Worm (Caenorhabditis elegans) whole organism, early embryonic: ENCODE results near the gene asps-1.

Experiments used
- B0310.2 ChIP-seq: sonication (generic microtip); optimal IDR thresholded peaks from 2 replicates; lab custom pipeline; 2016; ENCODE audit warnings: mild to moderate bottlenecking, missing genetic modification characterization, missing compliant biosample characterization
- F13C5.2 ChIP-seq: sonication (generic microtip); optimal IDR thresholded peaks from 2 replicates; lab custom pipeline; 2017; ENCODE audit warnings: mild to moderate bottlenecking, missing genetic modification characterization, inconsistent platforms, missing compliant biosample characterization
- aly-1 ChIP-seq: sonication (generic microtip); optimal IDR thresholded peaks from 2 replicates; lab custom pipeline; 2016; ENCODE audit warnings: missing genetic modification characterization, missing compliant biosample characterization
- ama-1 ChIP-seq: fragments of 150-350 bp; optimal IDR thresholded peaks from 2 replicates; lab custom pipeline; 2014
- ceh-13 ChIP-seq: fragments of 200-800 bp; sonication (Bioruptor generic); optimal IDR thresholded peaks from 2 replicates; lab custom pipeline; 2018; ENCODE audit warnings: mild to moderate bottlenecking, missing genetic modification characterization, missing compliant biosample characterization
- ceh-36 ChIP-seq: sonication (generic microtip); optimal IDR thresholded peaks from 2 replicates; lab custom pipeline; 2016; ENCODE audit warnings: missing genetic modification characterization, inconsistent platforms, missing compliant biosample characterization
- ets-7 ChIP-seq: sonication (generic microtip); optimal IDR thresholded peaks from 2 replicates; lab custom pipeline; 2016; ENCODE audit warnings: missing genotype, missing genetic modification characterization, missing compliant biosample characterization
- flt-1 ChIP-seq: fragments of 200-800 bp; sonication (Bioruptor generic); IDR thresholded peaks from 2 replicates; pipeline ENCODE4 v1.3.6; 2022; ENCODE audit warnings: missing genetic modification characterization, missing compliant biosample characterization
- hmbx-1 ChIP-seq: sonication (generic microtip); optimal IDR thresholded peaks from 2 replicates; lab custom pipeline; 2016; ENCODE audit warnings: mild to moderate bottlenecking, missing genetic modification characterization, missing compliant biosample characterization
- hmg-4 ChIP-seq: fragments of 200-800 bp; sonication (Bioruptor generic); optimal IDR thresholded peaks from 2 replicates; lab custom pipeline; 2018; ENCODE audit warnings: mild to moderate bottlenecking, missing genetic modification characterization, missing compliant biosample characterization
- hnd-1 ChIP-seq: sonication (generic microtip); optimal IDR thresholded peaks from 2 replicates; lab custom pipeline; 2016; ENCODE audit warnings: missing genetic modification characterization, missing compliant biosample characterization
- pes-1 ChIP-seq: fragments of 200-800 bp; sonication (Bioruptor generic); IDR thresholded peaks from 2 replicates; pipeline ENCODE4 v1.3.6; 2022; ENCODE audit warnings: missing genetic modification reagents, missing genetic modification characterization, missing compliant biosample characterization
- scrt-1 ChIP-seq: fragments of 200-800 bp; sonication (Bioruptor generic); IDR thresholded peaks from 2 replicates; pipeline ENCODE4 v1.3.6; 2022; ENCODE audit warnings: missing genetic modification characterization, missing compliant biosample characterization
- sea-1 ChIP-seq: fragments of 200-800 bp; sonication (Bioruptor generic); conservative IDR thresholded peaks from 2 replicates; pipeline ENCODE4 v1.3.6; 2022; ENCODE audit warnings: missing genetic modification characterization, missing compliant biosample characterization
- tbx-11 ChIP-seq: fragments of 200-800 bp; sonication (Bioruptor generic); IDR thresholded peaks from 2 replicates; pipeline ENCODE4 v1.3.6; 2022; ENCODE audit warnings: missing genetic modification characterization, missing compliant biosample characterization
- tbx-37 ChIP-seq: fragments of 200-800 bp; sonication (Bioruptor generic); conservative IDR thresholded peaks from 2 replicates; pipeline ENCODE4 v1.3.6; 2022; ENCODE audit warnings: missing genetic modification reagents, missing genetic modification characterization, missing compliant biosample characterization
- tra-4 ChIP-seq: sonication (generic microtip); optimal IDR thresholded peaks from 2 replicates; lab custom pipeline; 2017; ENCODE audit warnings: missing genetic modification characterization, missing compliant biosample characterization

asps-1 gene

DNA sequence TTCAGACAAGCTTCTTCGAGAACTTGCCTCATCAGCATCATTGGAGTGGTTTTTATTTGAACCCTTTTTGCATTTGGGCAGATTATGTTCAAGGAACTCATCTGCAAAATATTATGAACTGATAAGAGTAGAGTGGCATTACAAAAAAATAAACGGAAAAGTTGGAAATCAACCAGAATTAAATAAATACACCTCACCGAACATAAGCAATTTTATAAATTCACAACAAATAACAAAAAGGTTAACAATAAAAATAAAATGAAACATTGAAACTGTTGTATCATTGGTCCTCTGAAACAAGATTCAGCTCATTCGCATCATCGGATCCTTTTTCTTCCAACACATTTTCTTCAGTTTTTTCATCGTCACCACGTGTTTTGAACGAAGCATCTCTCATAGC lies at the start of gene asps-1:
asps-1 (minus strand) TSS at position 101 of the 400 bp plus-strand sequence.
- TF ChIP-seq ceh-13 = no peak
- TF ChIP-seq tbx-11 = no peak
- TF ChIP-seq sea-1 (GFP tag; lab: Robert Waterston, UW) = no peak
- no peak for TF ChIP-seq F13C5.2 (tag; lab: Kevin White, UChicago)
- no peak for TF ChIP-seq tra-4 (tag; lab: Kevin White, UChicago)
- TF ChIP-seq pes-1 = no peak
- TF ChIP-seq tbx-37 = no peak
- no peak for TF ChIP-seq ets-7
- TF ChIP-seq flt-1 (GFP tag; lab: Robert Waterston, UW) = no peak
- TF ChIP-seq B0310.2 (tag; lab: Kevin White, UChicago) = no peak
- TF ChIP-seq aly-1 (tag; lab: Kevin White, UChicago) = no peak
- TF ChIP-seq scrt-1 (GFP tag; lab: Robert Waterston, UW) = no peak
- TF ChIP-seq ama-1 (lab: Kevin White, UChicago) = no peak
- TF ChIP-seq hnd-1 = no peak

DNA sequence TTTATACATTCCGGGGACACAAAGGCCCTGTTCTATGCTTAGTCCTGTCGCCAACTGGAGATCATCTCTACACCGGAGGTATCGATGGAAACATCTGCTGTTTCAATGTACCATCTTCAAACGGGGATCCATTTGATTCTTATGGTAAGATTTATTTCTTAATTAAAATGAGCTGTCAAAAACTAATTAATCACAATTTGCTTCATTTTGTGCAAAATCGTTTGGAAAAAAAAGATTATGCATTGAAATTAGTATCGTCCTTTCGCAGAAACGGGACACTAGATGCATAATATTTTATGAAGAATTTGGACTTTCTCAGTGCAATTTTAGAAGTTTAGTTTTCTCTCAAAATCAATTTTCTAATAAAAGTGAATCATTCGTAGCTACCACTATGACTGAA lies 46.6 kb upstream of the asps-1 start:
- TF ChIP-seq tbx-37 (no peak), ceh-36 (no peak), ceh-13 (no peak), ets-7 (no peak), hmbx-1 (tag; lab: Kevin White, UChicago) (no peak), pes-1 (no peak)

DNA sequence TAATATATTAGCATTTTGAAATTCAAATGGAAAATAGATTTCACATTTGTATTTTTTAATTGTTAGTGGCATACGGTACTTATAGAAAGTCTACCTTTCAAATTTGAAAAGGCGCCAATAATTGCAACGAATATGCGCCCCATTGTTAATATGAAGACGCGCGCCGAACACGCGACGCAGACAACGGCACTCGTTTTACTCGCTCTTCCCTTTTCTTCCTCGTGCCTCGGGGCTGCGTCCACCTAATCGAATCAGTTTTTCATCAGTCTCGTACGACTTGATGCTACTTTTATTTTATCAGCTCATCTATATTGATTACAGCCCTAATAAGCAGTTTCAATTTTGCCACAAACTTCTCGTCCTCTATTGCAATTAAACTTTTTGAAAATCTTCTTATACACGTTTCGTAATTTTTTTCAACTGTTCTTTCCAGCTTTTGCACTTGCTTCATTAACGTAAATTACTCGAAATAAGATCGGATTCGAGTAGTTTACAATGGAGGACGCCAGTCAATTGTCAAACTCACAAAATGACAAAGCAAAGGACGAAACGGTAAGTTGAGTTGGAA lies 44.7 kb upstream of the asps-1 start, which contains the start of gene cash-1:
cash-1 (plus strand) TSS at position 432 of the 568 bp plus-strand sequence.
- no peak for TF ChIP-seq flt-1 (GFP tag; lab: Robert Waterston, UW)
- TF ChIP-seq B0310.2 (tag; lab: Kevin White, UChicago) = no peak
- TF ChIP-seq ama-1 (lab: Kevin White, UChicago) = no peak
- no peak for TF ChIP-seq ets-7
- TF ChIP-seq sea-1 (GFP tag; lab: Robert Waterston, UW) = no peak
- TF ChIP-seq hnd-1 = no peak
- no peak for TF ChIP-seq scrt-1 (GFP tag; lab: Robert Waterston, UW)
- no peak for TF ChIP-seq ceh-36
- no peak for TF ChIP-seq hmbx-1 (tag; lab: Kevin White, UChicago)
- no peak for TF ChIP-seq tbx-37
- TF ChIP-seq ceh-13 = no peak
- no peak for TF ChIP-seq hmg-4
- TF ChIP-seq tra-4 (tag; lab: Kevin White, UChicago) = no peak
- TF ChIP-seq pes-1 = no peak
- TF ChIP-seq tbx-11 = no peak
- no peak for TF ChIP-seq aly-1 (tag; lab: Kevin White, UChicago)

DNA sequence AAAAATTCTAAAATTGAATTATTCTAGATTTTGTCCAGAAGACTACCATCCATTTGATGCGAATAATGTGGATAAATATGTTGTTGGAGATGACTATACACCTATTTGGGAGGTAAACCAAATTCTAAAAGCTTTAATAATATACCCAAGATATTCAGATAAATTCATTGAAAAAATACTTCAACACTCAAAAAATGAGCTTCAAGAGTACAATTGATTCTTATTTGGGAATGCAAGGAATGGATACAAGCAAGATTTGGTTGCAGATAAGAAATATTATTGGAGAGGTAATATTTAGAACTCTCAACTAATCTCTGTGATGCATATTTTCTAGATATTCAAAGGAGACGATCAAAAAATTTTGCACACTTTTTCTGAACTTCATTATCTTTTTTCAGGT lies 43.0 kb upstream of the asps-1 start:
- TF ChIP-seq ceh-36 = no peak
- TF ChIP-seq ceh-13 = no peak
- no peak for TF ChIP-seq hnd-1
- TF ChIP-seq tbx-37 = no peak
- TF ChIP-seq sea-1 (GFP tag; lab: Robert Waterston, UW) = no peak
- no peak for TF ChIP-seq hmbx-1 (tag; lab: Kevin White, UChicago)
- TF ChIP-seq F13C5.2 (tag; lab: Kevin White, UChicago) = no peak
- no peak for TF ChIP-seq ama-1 (lab: Kevin White, UChicago)
- no peak for TF ChIP-seq hmg-4
- no peak for TF ChIP-seq aly-1 (tag; lab: Kevin White, UChicago)
- TF ChIP-seq B0310.2 (tag; lab: Kevin White, UChicago) = no peak
- no peak for TF ChIP-seq tbx-11
- no peak for TF ChIP-seq ets-7
- no peak for TF ChIP-seq tra-4 (tag; lab: Kevin White, UChicago)
- no peak for TF ChIP-seq scrt-1 (GFP tag; lab: Robert Waterston, UW)
- no peak for TF ChIP-seq pes-1
- no peak for TF ChIP-seq flt-1 (GFP tag; lab: Robert Waterston, UW)

DNA sequence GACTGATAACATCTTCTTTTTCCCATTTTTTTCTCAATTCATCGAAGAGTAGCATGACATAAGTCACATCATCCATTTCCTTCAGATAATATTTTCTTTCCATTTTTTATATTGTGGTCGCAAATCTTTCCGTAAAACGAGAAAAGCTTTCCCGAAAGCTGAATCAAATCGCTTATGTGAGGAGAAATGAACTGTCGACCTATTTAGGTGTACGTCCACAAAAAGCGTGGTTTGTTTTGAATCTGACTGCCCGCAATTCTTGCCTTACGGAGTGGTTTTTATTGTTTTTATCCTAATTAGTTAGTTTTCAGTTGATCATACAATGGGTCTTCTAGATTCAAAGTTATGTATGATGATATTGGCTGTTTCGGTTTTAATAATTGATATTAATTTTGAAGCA lies 41.0 kb upstream of the asps-1 start, which contains the start of gene ttll-15:
ttll-15 (plus strand) TSS at position 301 of the 400 bp plus-strand sequence.
- TF ChIP-seq scrt-1 (GFP tag; lab: Robert Waterston, UW) (no peak), hmg-4 (no peak), ama-1 (lab: Kevin White, UChicago) (no peak), sea-1 (GFP tag; lab: Robert Waterston, UW) (no peak), tbx-11 (no peak), F13C5.2 (tag; lab: Kevin White, UChicago) (no peak), pes-1 (no peak), ceh-13 (no peak), tbx-37 (no peak), ceh-36 (no peak)

DNA sequence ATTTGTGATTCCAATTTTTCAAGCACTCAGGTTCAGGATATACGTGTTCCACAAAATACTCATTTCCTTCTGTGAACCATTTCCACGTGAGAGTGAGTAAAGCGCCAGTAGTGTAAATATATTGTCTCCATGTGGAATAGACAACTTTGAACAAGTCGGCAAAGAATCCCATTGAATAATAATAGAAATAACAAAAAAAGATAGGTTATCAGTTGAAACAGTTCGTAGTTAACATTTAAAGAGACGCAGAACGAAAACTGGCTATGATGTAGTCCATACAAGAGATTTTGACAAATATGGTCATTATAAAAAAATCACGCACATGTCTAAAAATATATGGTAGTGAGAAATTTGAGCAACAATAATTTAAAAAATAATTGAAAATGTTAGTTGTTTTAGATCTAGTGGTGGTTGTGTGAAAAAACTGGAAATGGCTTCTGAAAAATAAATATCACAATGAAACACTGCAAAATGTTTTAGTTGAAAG lies 40.3 kb upstream of the asps-1 start, which contains the start of gene ceeh-2:
ceeh-2 (minus strand) TSS at position 437 of the 487 bp plus-strand sequence.
- no peak for TF ChIP-seq sea-1 (GFP tag; lab: Robert Waterston, UW)
- no peak for TF ChIP-seq tra-4 (tag; lab: Kevin White, UChicago)
- TF ChIP-seq hmbx-1 (tag; lab: Kevin White, UChicago) = no peak
- no peak for TF ChIP-seq ama-1 (lab: Kevin White, UChicago)
- no peak for TF ChIP-seq flt-1 (GFP tag; lab: Robert Waterston, UW)

DNA sequence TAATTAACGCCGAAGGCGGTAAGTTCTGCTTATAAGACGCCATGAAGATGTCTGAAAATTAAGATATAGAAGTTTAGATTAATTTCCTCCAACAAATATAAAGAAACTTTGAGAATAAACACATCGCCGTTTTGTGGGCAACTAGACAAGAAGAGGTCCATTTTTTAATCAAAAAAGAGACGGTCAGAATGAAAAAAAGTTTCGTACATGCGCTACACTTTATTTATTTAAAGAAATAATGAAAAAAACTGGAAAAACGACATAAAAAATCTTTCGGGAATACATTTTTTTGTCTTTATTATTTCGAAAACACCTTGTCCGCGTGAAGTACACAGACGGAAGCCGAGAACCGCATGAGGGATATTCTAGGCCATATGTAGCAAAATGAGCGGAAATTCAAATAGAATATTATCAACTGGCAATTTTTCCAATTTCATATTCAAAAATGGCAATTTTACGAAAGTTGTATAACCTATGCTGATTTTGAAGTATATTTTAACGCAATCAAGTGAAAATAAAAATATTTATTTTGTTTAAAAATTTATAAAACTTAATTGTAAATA lies 38.7 kb upstream of the asps-1 start, which contains the start of gene sluh-7:
sluh-7 (minus strand) TSS at position 51 of the 563 bp plus-strand sequence.
- TF ChIP-seq hnd-1 = peak; percentile 21
- TF ChIP-seq tbx-37 = peak; percentile 86
- peak; percentile 43 for TF ChIP-seq F13C5.2 (tag; lab: Kevin White, UChicago)
- no peak for TF ChIP-seq hmg-4
- TF ChIP-seq hmbx-1 (tag; lab: Kevin White, UChicago) = no peak
- TF ChIP-seq tbx-11 = no peak
- no peak for TF ChIP-seq aly-1 (tag; lab: Kevin White, UChicago)
- no peak for TF ChIP-seq B0310.2 (tag; lab: Kevin White, UChicago)
- no peak for TF ChIP-seq ama-1 (lab: Kevin White, UChicago)
- no peak; the same call in 1 of the 2 replicates for TF ChIP-seq pes-1
- no peak for TF ChIP-seq ceh-36
- TF ChIP-seq sea-1 (GFP tag; lab: Robert Waterston, UW) = no peak
- TF ChIP-seq tra-4 (tag; lab: Kevin White, UChicago) = no peak
- TF ChIP-seq ets-7 = no peak
- TF ChIP-seq scrt-1 (GFP tag; lab: Robert Waterston, UW) = no peak
- peak; percentile 28 for TF ChIP-seq ceh-13
- no peak for TF ChIP-seq flt-1 (GFP tag; lab: Robert Waterston, UW)
